Fruit fly (Drosophila melanogaster) whole organism, embryonic: ENCODE data around the gene Pex7.

Source experiments
- BtbVII ChIP-seq: fragments of 200-800 bp; sonication (Bioruptor generic); optimal IDR thresholded peaks from 3 replicates; lab custom pipeline; 2017; ENCODE audit warnings: missing biosample characterization, mild to moderate bottlenecking, missing genetic modification characterization
- CG10565 ChIP-seq: fragments of 200-800 bp; sonication (Bioruptor generic); optimal IDR thresholded peaks from 3 replicates; lab custom pipeline; 2016; ENCODE audit warnings: missing biosample characterization, mild to moderate bottlenecking, missing genetic modification characterization
- CG12659 ChIP-seq: fragments of 200-800 bp; sonication (Bioruptor generic); optimal IDR thresholded peaks from 3 replicates; lab custom pipeline; 2017; ENCODE audit warnings: mild to moderate bottlenecking, missing biosample characterization, missing genetic modification reagents, missing genetic modification characterization
- CG13123 ChIP-seq: fragments of 200-800 bp; sonication (Bioruptor generic); optimal IDR thresholded peaks from 2 replicates; lab custom pipeline; 2016; ENCODE audit warnings: missing biosample characterization, missing genetic modification characterization
- CG14965 ChIP-seq: fragments of 200-800 bp; sonication (Bioruptor generic); optimal IDR thresholded peaks from 2 replicates; lab custom pipeline; 2016; ENCODE audit warnings: missing biosample characterization, missing genetic modification characterization, borderline replicate concordance
- CG15479 ChIP-seq: fragments of 200-800 bp; sonication (Bioruptor generic); optimal IDR thresholded peaks from 3 replicates; lab custom pipeline; 2019; ENCODE audit warnings: missing biosample characterization, mild to moderate bottlenecking, missing genetic modification characterization, moderate library complexity
- CG15514 ChIP-seq: fragments of 200-800 bp; sonication (Bioruptor generic); optimal IDR thresholded peaks from 3 replicates; lab custom pipeline; 2017; ENCODE audit warnings: missing biosample characterization, missing genetic modification characterization, mild to moderate bottlenecking, moderate library complexity, missing genetic modification reagents
- CG1832 ChIP-seq: fragments of 200-800 bp; sonication (Bioruptor generic); optimal IDR thresholded peaks from 2 replicates; lab custom pipeline; 2017; ENCODE audit warnings: missing biosample characterization, mild to moderate bottlenecking, missing genetic modification characterization, inconsistent platforms
- CG18599 ChIP-seq: fragments of 200-800 bp; sonication (Bioruptor generic); optimal IDR thresholded peaks from 3 replicates; lab custom pipeline; 2017; ENCODE audit warnings: missing biosample characterization, missing genetic modification characterization, mild to moderate bottlenecking, moderate library complexity, missing genetic modification reagents
- CG18619 ChIP-seq: fragments of 200-800 bp; sonication (Bioruptor generic); optimal IDR thresholded peaks from 3 replicates; lab custom pipeline; 2017; ENCODE audit warnings: missing biosample characterization, mild to moderate bottlenecking, missing genetic modification characterization
- CG2120 ChIP-seq: fragments of 200-800 bp; sonication (Bioruptor generic); optimal IDR thresholded peaks from 3 replicates; lab custom pipeline; 2016; ENCODE audit warnings: missing biosample characterization, missing genetic modification characterization
- CG30431 ChIP-seq: fragments of 200-800 bp; sonication (Bioruptor generic); optimal IDR thresholded peaks from 2 replicates; lab custom pipeline; 2017; ENCODE audit warnings: missing biosample characterization, missing genetic modification characterization
- CG32532 ChIP-seq: fragments of 200-800 bp; sonication (Bioruptor generic); IDR thresholded peaks from 2 replicates; pipeline ENCODE4 v1.3.6; 2022; ENCODE audit warnings: missing biosample characterization, missing genetic modification characterization
- CG3281 ChIP-seq: fragments of 200-800 bp; sonication (Bioruptor generic); optimal IDR thresholded peaks from 3 replicates; lab custom pipeline; 2017; ENCODE audit warnings: missing biosample characterization, mild to moderate bottlenecking, missing genetic modification characterization
- CG34224 ChIP-seq: fragments of 200-800 bp; sonication (Bioruptor generic); IDR thresholded peaks from 3 replicates; pipeline ENCODE4 v1.3.6; 2022; ENCODE audit warnings: missing biosample characterization, missing genetic modification characterization; ENCODE audit not compliant: partially characterized antibody
- CG5180 ChIP-seq: fragments of 200-800 bp; sonication (Bioruptor generic); optimal IDR thresholded peaks from 3 replicates; lab custom pipeline; 2017; ENCODE audit warnings: missing biosample characterization, missing genetic modification characterization, mild to moderate bottlenecking, moderate library complexity, missing genetic modification reagents
- CG7928 ChIP-seq: fragments of 200-800 bp; sonication (Bioruptor generic); optimal IDR thresholded peaks from 2 replicates; lab custom pipeline; 2017; ENCODE audit warnings: missing biosample characterization, mild to moderate bottlenecking, missing genetic modification characterization
- CG7987 ChIP-seq: fragments of 200-800 bp; sonication (Bioruptor generic); optimal IDR thresholded peaks from 2 replicates; lab custom pipeline; 2018; ENCODE audit warnings: missing biosample characterization, mild to moderate bottlenecking, missing genetic modification characterization, moderate library complexity
- CG9727 ChIP-seq: fragments of 200-800 bp; sonication (Bioruptor generic); optimal IDR thresholded peaks from 3 replicates; lab custom pipeline; 2017; ENCODE audit warnings: missing biosample characterization, mild to moderate bottlenecking, missing genetic modification characterization
- CG9817 ChIP-seq: fragments of 200-800 bp; sonication (Bioruptor generic); optimal IDR thresholded peaks from 2 replicates; lab custom pipeline; 2018; ENCODE audit warnings: missing biosample characterization, mild to moderate bottlenecking, missing genetic modification characterization, moderate library complexity
- CTCF ChIP-seq: fragments of 200-800 bp; sonication (Bioruptor generic); optimal IDR thresholded peaks from 2 replicates; lab custom pipeline; 2017; ENCODE audit warnings: missing biosample characterization, mild to moderate bottlenecking, missing genetic modification characterization, moderate library complexity
- Dip3 ChIP-seq: fragments of 200-800 bp; sonication (Bioruptor generic); optimal IDR thresholded peaks from 3 replicates; lab custom pipeline; 2016; ENCODE audit warnings: missing biosample characterization, missing genetic modification characterization
- Doc2 ChIP-seq: fragments of 200-800 bp; sonication (Bioruptor generic); IDR thresholded peaks from 2 replicates; pipeline ENCODE4 v1.3.6; 2022; ENCODE audit warnings: missing biosample characterization, missing genetic modification characterization
- Dp ChIP-seq: fragments of 200-800 bp; sonication (Bioruptor generic); optimal IDR thresholded peaks from 2 replicates; lab custom pipeline; 2018; ENCODE audit warnings: missing biosample characterization, mild to moderate bottlenecking, missing genetic modification characterization, moderate library complexity
- Fer1 ChIP-seq: fragments of 200-800 bp; sonication (Bioruptor generic); optimal IDR thresholded peaks from 2 replicates; lab custom pipeline; 2017; ENCODE audit warnings: missing biosample characterization, mild to moderate bottlenecking, missing genetic modification characterization
- Hey ChIP-seq: fragments of 200-800 bp; sonication (Bioruptor generic); optimal IDR thresholded peaks from 3 replicates; lab custom pipeline; 2018; ENCODE audit warnings: missing biosample characterization, mild to moderate bottlenecking, missing genetic modification characterization
- Meics ChIP-seq: fragments of 200-800 bp; sonication (Bioruptor generic); optimal IDR thresholded peaks from 2 replicates; lab custom pipeline; 2017; ENCODE audit warnings: missing biosample characterization, mild to moderate bottlenecking, missing genetic modification characterization
- Optix ChIP-seq: fragments of 200-800 bp; sonication (Bioruptor generic); IDR thresholded peaks from 3 replicates; pipeline ENCODE4 v1.3.6; 2022; ENCODE audit warnings: missing biosample characterization, missing genetic modification characterization
- Pdp1 ChIP-seq, 2 experiments: fragments of 200-800 bp; sonication (Bioruptor generic); optimal IDR thresholded peaks; 3 replicates each; lab custom pipeline; 2016; ENCODE audit warnings: missing biosample characterization in 2 of 2, missing genetic modification characterization in 2 of 2, mild to moderate bottlenecking in 1 of 2, moderate library complexity in 1 of 2
- bbx ChIP-seq: fragments of 200-800 bp; sonication (Bioruptor generic); IDR thresholded peaks from 2 replicates; pipeline ENCODE4 v1.3.6; 2022; ENCODE audit warnings: missing biosample characterization, missing genetic modification characterization; ENCODE audit not compliant: partially characterized antibody
- bowl ChIP-seq: fragments of 200-800 bp; sonication (Bioruptor generic); IDR thresholded peaks from 2 replicates; pipeline ENCODE4 v1.3.6; 2022; ENCODE audit warnings: missing biosample characterization, missing genetic modification characterization
- bsh ChIP-seq, 2 experiments: fragments of 200-800 bp; sonication (Bioruptor generic); optimal IDR thresholded peaks; 2 replicates each; lab custom pipeline; 2017 to 2018; ENCODE audit warnings: mild to moderate bottlenecking in 2 of 2, missing biosample characterization in 2 of 2, missing genetic modification characterization in 2 of 2, moderate library complexity in 1 of 2
- chm ChIP-seq: fragments of 200-800 bp; sonication (Bioruptor generic); IDR thresholded peaks from 2 replicates; pipeline ENCODE4 v1.3.6; 2022; ENCODE audit warnings: missing biosample characterization, missing genetic modification characterization
- crp ChIP-seq, 2 experiments: fragments of 200-800 bp; sonication (Bioruptor generic); optimal IDR thresholded peaks; 2 replicates in 1 of 2; 3 replicates in 1 of 2; lab custom pipeline; 2017; ENCODE audit warnings: missing biosample characterization in 2 of 2, missing genetic modification characterization in 2 of 2, mild to moderate bottlenecking in 1 of 2, moderate library complexity in 1 of 2
- cwo ChIP-seq: fragments of 200-800 bp; sonication (Bioruptor generic); optimal IDR thresholded peaks from 3 replicates; lab custom pipeline; 2017; ENCODE audit warnings: missing biosample characterization, missing genetic modification characterization, mild to moderate bottlenecking, moderate library complexity, missing genetic modification reagents
- da ChIP-seq: fragments of 200-800 bp; sonication (Bioruptor generic); optimal IDR thresholded peaks from 2 replicates; lab custom pipeline; 2016; ENCODE audit warnings: missing biosample characterization, missing genetic modification characterization
- hb ChIP-seq: fragments of 200-800 bp; sonication (Bioruptor generic); IDR thresholded peaks from 3 replicates; pipeline ENCODE4 v1.3.6; 2022; ENCODE audit warnings: missing biosample characterization, missing genetic modification characterization; ENCODE audit not compliant: partially characterized antibody
- ind ChIP-seq: fragments of 200-800 bp; sonication (Bioruptor generic); optimal IDR thresholded peaks from 3 replicates; lab custom pipeline; 2016; ENCODE audit warnings: missing biosample characterization, missing genetic modification characterization
- lmd ChIP-seq: fragments of 200-800 bp; sonication (Bioruptor generic); IDR thresholded peaks from 2 replicates; pipeline ENCODE4 v1.3.6; 2022; ENCODE audit warnings: missing biosample characterization, missing genetic modification characterization
- mam ChIP-seq: fragments of 200-800 bp; sonication (Bioruptor generic); optimal IDR thresholded peaks from 3 replicates; lab custom pipeline; 2016; ENCODE audit warnings: missing biosample characterization, missing genetic modification characterization
- nau ChIP-seq: fragments of 200-800 bp; sonication (Bioruptor generic); optimal IDR thresholded peaks from 3 replicates; lab custom pipeline; 2017; ENCODE audit warnings: missing biosample characterization, mild to moderate bottlenecking, missing genetic modification characterization, missing genetic modification reagents
- nom ChIP-seq: fragments of 200-800 bp; sonication (Bioruptor generic); optimal IDR thresholded peaks from 2 replicates; lab custom pipeline; 2017; ENCODE audit warnings: missing biosample characterization, missing genetic modification characterization, mild to moderate bottlenecking, moderate library complexity, missing genetic modification reagents
- oc ChIP-seq: fragments of 200-800 bp; sonication (Bioruptor generic); optimal IDR thresholded peaks from 2 replicates; lab custom pipeline; 2018; ENCODE audit warnings: missing biosample characterization, mild to moderate bottlenecking, missing genetic modification characterization, moderate library complexity
- pfk ChIP-seq: fragments of 200-800 bp; sonication (Bioruptor generic); optimal IDR thresholded peaks from 2 replicates; lab custom pipeline; 2018; ENCODE audit warnings: missing biosample characterization, mild to moderate bottlenecking, missing genetic modification characterization, moderate library complexity
- rib ChIP-seq: fragments of 200-800 bp; sonication (Bioruptor generic); IDR thresholded peaks from 2 replicates; pipeline ENCODE4 v1.3.6; 2022; ENCODE audit warnings: missing biosample characterization, missing genetic modification characterization
- run ChIP-seq: fragments of 200-800 bp; sonication (Bioruptor generic); optimal IDR thresholded peaks from 3 replicates; lab custom pipeline; 2018; ENCODE audit warnings: missing biosample characterization, mild to moderate bottlenecking, missing genetic modification characterization
- seq ChIP-seq: fragments of 200-800 bp; sonication (Bioruptor generic); IDR thresholded peaks from 2 replicates; pipeline ENCODE4 v1.3.6; 2022; ENCODE audit warnings: missing biosample characterization, missing genetic modification characterization
- slbo ChIP-seq: fragments of 200-800 bp; sonication (Bioruptor generic); IDR thresholded peaks from 2 replicates; pipeline ENCODE4 v1.3.6; 2022; ENCODE audit warnings: missing biosample characterization, missing genetic modification characterization
- trh ChIP-seq: fragments of 200-800 bp; sonication (Bioruptor generic); optimal IDR thresholded peaks from 2 replicates; lab custom pipeline; 2016; ENCODE audit warnings: missing biosample characterization, missing genetic modification characterization
- zfh1 ChIP-seq: fragments of 200-800 bp; sonication (Bioruptor generic); IDR thresholded peaks from 3 replicates; pipeline ENCODE4 v1.3.6; 2022; ENCODE audit warnings: missing biosample characterization, missing genetic modification characterization

Gene Pex7

dm6 chr3L:8689675-8690074 lies 42.7 kb downstream of the Pex7 start (continued):
- TF ChIP-seq CG14965 (GFP tag; lab: Kevin White, UChicago): no peak
- peak; percentile 81 for TF ChIP-seq CG18599
- no peak for TF ChIP-seq CG12659 (GFP tag; lab: Kevin White, UChicago)
- TF ChIP-seq CG5180 (GFP tag; lab: Kevin White, UChicago): no peak
- peak; percentile 64 for TF ChIP-seq Meics
- TF ChIP-seq CG15479: no peak
- peak; percentile 23 for TF ChIP-seq pfk
- TF ChIP-seq CG7987: peak; percentile 48
- no peak for TF ChIP-seq CG1832
- TF ChIP-seq oc (tag; lab: Kevin White, UChicago): no peak
- TF ChIP-seq Dp (GFP tag; lab: Kevin White, UChicago): no peak
- peak; percentile 23 for TF ChIP-seq Hey (tag; lab: Kevin White, UChicago)
- no peak for TF ChIP-seq Optix (GFP tag; lab: Robert Waterston, UW)
- TF ChIP-seq CG13123 (GFP tag; lab: Kevin White, UChicago): no peak
- no peak for TF ChIP-seq crp (GFP tag; optimal IDR thresholded peaks at IDR 0.05; lab: Kevin White, UChicago)
- peak; percentile 9 for TF ChIP-seq da (GFP tag; lab: Kevin White, UChicago)
- peak; percentile 44 for TF ChIP-seq CG2120
- no peak for TF ChIP-seq bbx (GFP tag; lab: Robert Waterston, UW)
- peak; percentile 25; the same call in 1 of the 2 replicates for TF ChIP-seq CG32532
- TF ChIP-seq CG15514: peak; percentile 80
- peak; percentile 5 for TF ChIP-seq run (tag; lab: Kevin White, UChicago)
- TF ChIP-seq CG3281: peak; percentile 59
- peak; percentile 52; the same call in 1 of the 2 replicates for TF ChIP-seq seq (GFP tag; lab: Robert Waterston, UW)
- no peak for TF ChIP-seq CG34224
- peak; percentile 18 for TF ChIP-seq mam (GFP tag; lab: Kevin White, UChicago)
- peak; percentile 56 for TF ChIP-seq CG9727 (GFP tag; lab: Kevin White, UChicago)
- TF ChIP-seq hb (GFP tag; lab: Robert Waterston, UW): no peak
- no peak for TF ChIP-seq CG18619 (GFP tag; lab: Kevin White, UChicago)
- peak in 1 of 2 experiments; percentile 42 for TF ChIP-seq Pdp1 (GFP tag; optimal IDR thresholded peaks at IDR 0.05; lab: Kevin White, UChicago)
- TF ChIP-seq chm (GFP tag; lab: Robert Waterston, UW): no peak
- TF ChIP-seq trh (GFP tag; lab: Kevin White, UChicago): peak; percentile 22
- 0 out of 2 replicates have a peak, but pooled peaks have one; percentile 7 for TF ChIP-seq slbo (GFP tag; lab: Robert Waterston, UW)
- peak; percentile 11 for TF ChIP-seq nau (GFP tag; lab: Kevin White, UChicago)
- TF ChIP-seq bowl (GFP tag; lab: Robert Waterston, UW): no peak
- TF ChIP-seq CG9817 (tag; lab: Kevin White, UChicago): peak; percentile 47
- TF ChIP-seq CTCF (GFP tag; lab: Kevin White, UChicago): peak; percentile 6
- no peak for TF ChIP-seq nom (GFP tag; lab: Kevin White, UChicago)
- peak; percentile 43 for TF ChIP-seq cwo (GFP tag; lab: Kevin White, UChicago)
- peak; percentile 76 for TF ChIP-seq BtbVII (GFP tag; lab: Kevin White, UChicago)
- peak; percentile 24 for TF ChIP-seq CG7928 (GFP tag; lab: Kevin White, UChicago)
- no peak for TF ChIP-seq Dip3 (GFP tag; lab: Kevin White, UChicago)
- TF ChIP-seq rib (GFP tag; lab: Robert Waterston, UW): peak; percentile 40; the same call in 1 of the 2 replicates
- no peak for TF ChIP-seq CG30431 (GFP tag; lab: Kevin White, UChicago)
- no peak for TF ChIP-seq lmd (GFP tag; lab: Robert Waterston, UW)
- no peak for TF ChIP-seq CG10565 (GFP tag; lab: Kevin White, UChicago)
- peak; percentile 77 for TF ChIP-seq Fer1 (GFP tag; lab: Kevin White, UChicago)
- peak; percentile 42; the same call in 1 of the 3 replicates for TF ChIP-seq zfh1 (GFP tag; lab: Robert Waterston, UW)
- peak; percentile 24 for TF ChIP-seq ind
- no peak for TF ChIP-seq Doc2 (GFP tag; lab: Robert Waterston, UW)
- TF ChIP-seq bsh (GFP tag; optimal IDR thresholded peaks at IDR 0.05; lab: Kevin White, UChicago): no peak
